Worm (Caenorhabditis elegans): ENCODE measurements around the gene olrn-1.
A peak's percentile ranks its signal among the peaks of the same experiment; 100 is the strongest.

olrn-1 gene

DNA sequence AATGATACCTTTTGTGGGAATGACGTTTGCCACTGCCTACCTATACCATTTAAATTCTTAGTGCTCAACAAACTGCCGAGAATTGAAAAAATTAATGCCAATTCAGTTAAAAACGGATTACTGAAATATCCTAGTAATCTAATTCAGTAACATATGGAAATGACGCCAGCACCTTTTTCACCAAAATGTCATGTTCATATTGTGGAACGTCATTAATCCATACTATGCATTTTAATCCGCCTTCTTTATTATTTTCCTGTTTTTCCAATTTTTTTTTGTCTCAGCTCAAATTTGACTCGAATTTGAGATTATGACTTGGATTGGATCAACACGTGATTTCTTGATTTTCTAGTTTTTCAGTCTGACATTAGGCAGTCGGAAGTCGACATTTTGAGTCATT is 4.0 kb downstream of the olrn-1 start:
- TF ChIP-seq T23F11.4 (GFP tag; optimal IDR thresholded peaks at IDR 0.05), result no peak
- TF ChIP-seq ref-2 (tag; optimal IDR thresholded peaks at IDR 0.05), result no peak
- no peak for TF ChIP-seq ceh-30 (tag; optimal IDR thresholded peaks at IDR 0.05)
- no peak for TF ChIP-seq sox-4 (tag; optimal IDR thresholded peaks at IDR 0.05)
- TF ChIP-seq pqm-1 (tag; optimal IDR thresholded peaks at IDR 0.05), result no peak
- no peak for TF ChIP-seq hlh-6 (tag; optimal IDR thresholded peaks at IDR 0.05)

DNA sequence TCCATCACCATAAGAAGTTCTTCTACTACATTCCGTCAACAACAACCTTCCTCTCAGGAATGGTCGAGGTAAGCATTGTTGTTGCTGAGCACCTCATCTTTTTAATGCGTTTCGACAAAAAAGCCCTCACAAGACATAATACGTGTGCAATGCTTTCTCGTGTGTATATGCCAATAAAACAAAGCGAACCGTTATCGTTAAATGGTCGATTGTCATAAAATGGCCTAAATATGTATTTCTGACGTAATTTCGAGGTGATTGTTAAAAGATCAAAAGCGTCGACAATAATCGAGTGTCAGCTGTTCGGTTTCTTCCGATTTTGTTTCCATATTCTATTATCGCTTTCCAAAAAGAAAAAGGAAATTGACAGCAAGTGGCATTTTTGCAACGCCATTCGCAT is 7.2 kb downstream of the olrn-1 start:
- no peak for TF ChIP-seq mec-3 (tag; optimal IDR thresholded peaks at IDR 0.05; ENCODE audit: borderline replicate concordance)
- TF ChIP-seq dve-1 (tag; optimal IDR thresholded peaks at IDR 0.05), result no peak
- TF ChIP-seq madf-2 (tag; optimal IDR thresholded peaks at IDR 0.05), result no peak
- no peak for TF ChIP-seq K09A11.1 (tag; optimal IDR thresholded peaks at IDR 0.05; ENCODE audit: insufficient read depth)
- TF ChIP-seq lin-11 (tag; optimal IDR thresholded peaks at IDR 0.05), result no peak
- no peak for TF ChIP-seq K02D7.2 (tag; optimal IDR thresholded peaks at IDR 0.05)
- TF ChIP-seq ceh-9 (tag; optimal IDR thresholded peaks at IDR 0.05), result no peak
- no peak for TF ChIP-seq rnt-1 (tag; optimal IDR thresholded peaks at IDR 0.05)
- TF ChIP-seq syd-9 (tag; optimal IDR thresholded peaks at IDR 0.05), result no peak
- no peak for TF ChIP-seq ets-4 (tag; optimal IDR thresholded peaks at IDR 0.05)
- TF ChIP-seq hlh-30 (tag; optimal IDR thresholded peaks at IDR 0.05; ENCODE audit: insufficient read depth), result no peak
- TF ChIP-seq ceh-30 (tag; optimal IDR thresholded peaks at IDR 0.05), result no peak
- no peak for TF ChIP-seq pag-3 (tag; optimal IDR thresholded peaks at IDR 0.05; ENCODE audit: borderline replicate concordance)
- no peak for TF ChIP-seq ttx-3 (tag; optimal IDR thresholded peaks at IDR 0.05)
- TF ChIP-seq T23F11.4 (GFP tag; optimal IDR thresholded peaks at IDR 0.05), result no peak
- TF ChIP-seq dmd-4 (tag; optimal IDR thresholded peaks at IDR 0.05; ENCODE audit: borderline replicate concordance), result no peak
- TF ChIP-seq tbx-2 (tag; optimal IDR thresholded peaks at IDR 0.05), result no peak
- TF ChIP-seq ztf-16 (tag; optimal IDR thresholded peaks at IDR 0.05), result no peak

DNA sequence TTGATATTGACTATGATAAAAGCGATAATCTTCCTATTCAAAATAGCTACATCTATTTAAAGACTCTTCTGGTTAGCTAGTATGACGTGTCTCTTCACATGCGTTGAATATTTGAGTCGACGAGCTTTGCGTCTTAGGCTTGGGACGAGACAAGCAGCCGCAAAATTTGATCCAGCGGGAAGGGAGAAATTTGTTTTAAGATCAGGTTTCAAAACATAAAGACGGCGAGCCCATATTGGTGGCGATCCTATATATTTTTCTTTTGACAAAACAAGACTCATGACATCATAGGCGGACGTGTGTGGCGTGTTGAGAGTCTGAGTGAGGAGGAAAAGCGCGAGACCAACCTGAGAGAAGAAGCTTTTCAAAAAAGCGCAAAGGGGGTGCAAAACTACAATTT is 8.0 kb downstream of the olrn-1 start:
- TF ChIP-seq ceh-6 (GFP tag; optimal IDR thresholded peaks at IDR 0.05) (no peak), fkh-10 (GFP tag; optimal IDR thresholded peaks at IDR 0.05) (no peak), ceh-19 (GFP tag; optimal IDR thresholded peaks at IDR 0.05) (peak; percentile 75), ceh-34 (tag; optimal IDR thresholded peaks at IDR 0.05) (peak; percentile 88)

DNA sequence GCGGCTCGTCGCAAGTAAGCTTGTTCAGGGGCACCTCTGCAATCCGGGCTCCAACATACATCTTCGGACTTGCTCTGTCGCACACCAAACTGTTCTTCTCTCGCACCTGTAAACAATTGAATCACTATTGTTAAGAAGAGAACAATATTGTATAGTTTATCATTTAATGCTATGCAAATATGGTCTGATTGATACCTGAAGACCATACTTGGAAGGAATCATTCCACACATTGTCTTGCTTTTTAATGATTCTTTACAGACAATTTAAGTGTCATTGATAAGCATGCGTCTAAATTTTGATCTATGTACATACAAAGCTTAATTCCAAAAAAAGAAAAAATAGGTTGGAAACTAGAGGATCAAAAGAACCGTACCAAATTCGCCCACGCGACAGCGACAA is 9.5 kb downstream of the olrn-1 start:
- TF ChIP-seq hlh-13 (GFP tag; optimal IDR thresholded peaks at IDR 0.05) (no peak), fax-1 (tag; optimal IDR thresholded peaks at IDR 0.05) (no peak), ttx-3 (tag; optimal IDR thresholded peaks at IDR 0.05) (no peak), hlh-15 (tag; optimal IDR thresholded peaks at IDR 0.05) (no peak)

DNA sequence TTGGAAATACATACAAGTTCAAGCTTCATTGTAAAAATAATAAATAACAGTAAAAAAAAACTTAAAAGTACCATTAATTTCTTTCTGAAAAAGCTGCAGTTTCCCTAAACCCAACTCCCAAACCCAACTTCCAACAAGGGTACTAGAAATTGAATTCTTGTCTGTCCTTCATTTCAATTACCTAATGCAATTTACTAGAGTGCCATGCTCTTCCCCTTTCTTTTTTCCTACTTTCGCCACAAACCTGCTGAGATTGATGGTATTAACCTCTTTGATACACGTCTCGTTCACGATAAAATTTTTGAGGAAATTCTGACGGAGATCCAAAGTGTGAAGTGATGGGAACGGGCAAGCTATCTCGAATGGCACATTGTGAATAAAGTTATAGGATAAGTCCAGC is 10.4 kb downstream of the olrn-1 start:
- TF ChIP-seq unc-42 (tag; optimal IDR thresholded peaks at IDR 0.05) (peak; percentile 74), nhr-232 (tag; optimal IDR thresholded peaks at IDR 0.05) (no peak)

DNA sequence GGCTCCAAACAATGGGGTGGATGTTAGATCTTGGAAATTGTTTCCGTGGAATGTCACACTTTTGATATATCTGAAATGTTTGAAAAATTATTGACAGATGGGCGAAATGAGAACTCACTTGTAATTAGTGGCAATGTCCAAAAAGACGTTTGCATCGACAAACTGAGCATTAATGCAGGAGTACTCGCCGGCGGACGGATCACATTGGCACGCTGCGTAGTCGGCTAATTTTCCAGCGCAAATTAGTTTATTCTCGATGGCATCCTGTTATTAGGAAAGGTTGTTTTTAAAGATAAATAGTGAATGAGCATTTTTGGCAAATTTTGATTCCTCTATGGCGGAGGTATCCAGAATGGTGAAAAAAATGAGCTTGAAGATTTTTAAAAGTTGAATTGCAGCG is 13.3 kb downstream of the olrn-1 start:
- TF ChIP-seq unc-42 (tag; optimal IDR thresholded peaks at IDR 0.05) (peak; percentile 72), lin-11 (tag; optimal IDR thresholded peaks at IDR 0.05) (no peak)

All from whole organism, late embryonic.